Worm (Caenorhabditis elegans) whole organism, L3 larva: ENCODE measurements around the gene sri-70.

Experiments
- R02D3.7 ChIP-seq: fragments of 150-350 bp; optimal IDR thresholded peaks from 2 replicates; lab custom pipeline; 2014; ENCODE audit warnings: missing biosample characterization, missing genetic modification characterization
- aly-2 ChIP-seq: fragments of 150-350 bp; optimal IDR thresholded peaks from 2 replicates; lab custom pipeline; 2014; ENCODE audit warnings: missing biosample characterization, missing genetic modification characterization
- ama-1 ChIP-seq: fragments of 150-350 bp; optimal IDR thresholded peaks from 2 replicates; lab custom pipeline; 2018
- ceh-16 ChIP-seq: sonication (generic microtip); optimal IDR thresholded peaks from 2 replicates; lab custom pipeline; 2017; ENCODE audit warnings: missing biosample characterization, missing genetic modification characterization
- ceh-9 ChIP-seq: sonication (generic microtip); optimal IDR thresholded peaks from 2 replicates; lab custom pipeline; 2018; ENCODE audit warnings: missing biosample characterization, missing genetic modification characterization
- egl-27 ChIP-seq: sonication (generic microtip); optimal IDR thresholded peaks from 4 replicates; lab custom pipeline; 2017; ENCODE audit warnings: missing biosample characterization, missing genetic modification reagents, missing genetic modification characterization
- egl-5 ChIP-seq: fragments of 150-350 bp; optimal IDR thresholded peaks from 2 replicates; lab custom pipeline; 2017; ENCODE audit warnings: missing biosample characterization, missing genetic modification reagents, missing genetic modification characterization, inconsistent platforms
- elt-1 ChIP-seq: fragments of 150-350 bp; optimal IDR thresholded peaks from 2 replicates; lab custom pipeline; 2014; ENCODE audit warnings: missing biosample characterization, missing genetic modification characterization
- elt-2 ChIP-seq: sonication (generic microtip); optimal IDR thresholded peaks from 2 replicates; lab custom pipeline; 2016; ENCODE audit warnings: missing genetic modification reagents, mild to moderate bottlenecking, missing genetic modification characterization, missing compliant biosample characterization
- eor-1 ChIP-seq, 2 experiments: fragments of 150-350 bp; optimal IDR thresholded peaks; 2 replicates each; lab custom pipeline; 2014 to 2018; ENCODE audit warnings: missing biosample characterization in 2 of 2, missing genetic modification characterization in 2 of 2
- fkh-10 ChIP-seq: sonication (generic microtip); optimal IDR thresholded peaks from 2 replicates; lab custom pipeline; 2017; ENCODE audit warnings: missing biosample characterization, missing genetic modification reagents, missing genetic modification characterization
- fkh-2 ChIP-seq: fragments of 150-350 bp; optimal IDR thresholded peaks from 2 replicates; lab custom pipeline; 2014; ENCODE audit warnings: missing biosample characterization, missing genetic modification reagents, missing genetic modification characterization
- fos-1 ChIP-seq: fragments of 150-350 bp; optimal IDR thresholded peaks from 2 replicates; lab custom pipeline; 2014; ENCODE audit warnings: missing biosample characterization, missing genetic modification characterization
- hmg-11 ChIP-seq: sonication (generic microtip); optimal IDR thresholded peaks from 2 replicates; lab custom pipeline; 2016; ENCODE audit warnings: missing genetic modification characterization, missing compliant biosample characterization
- jun-1 ChIP-seq: fragments of 150-350 bp; optimal IDR thresholded peaks from 2 replicates; lab custom pipeline; 2014; ENCODE audit warnings: missing biosample characterization, missing genetic modification reagents, missing genetic modification characterization
- lin-15B ChIP-seq: fragments of 150-350 bp; optimal IDR thresholded peaks from 2 replicates; lab custom pipeline; 2014; ENCODE audit warnings: missing biosample characterization, missing genetic modification characterization
- lin-39 ChIP-seq: fragments of 150-350 bp; optimal IDR thresholded peaks from 2 replicates; lab custom pipeline; 2018; ENCODE audit warnings: missing biosample characterization, missing genetic modification reagents, missing genetic modification characterization
- lsy-12 ChIP-seq: sonication (generic microtip); optimal IDR thresholded peaks from 2 replicates; lab custom pipeline; 2016; ENCODE audit warnings: mild to moderate bottlenecking, missing genetic modification characterization, missing compliant biosample characterization
- mdl-1 ChIP-seq: fragments of 150-350 bp; optimal IDR thresholded peaks from 2 replicates; lab custom pipeline; 2014; ENCODE audit warnings: missing biosample characterization, missing genetic modification characterization
- mml-1 ChIP-seq: fragments of 150-350 bp; sonication (generic microtip); optimal IDR thresholded peaks from 3 replicates; lab custom pipeline; 2014; ENCODE audit warnings: missing biosample characterization, missing genetic modification characterization
- nfya-1 ChIP-seq: sonication (generic microtip); optimal IDR thresholded peaks from 2 replicates; lab custom pipeline; 2017; ENCODE audit warnings: missing genetic modification characterization, mild to moderate bottlenecking, missing compliant biosample characterization, antibody characterized with exemption, moderate library complexity; ENCODE audit not compliant: insufficient read depth
- nhr-11 ChIP-seq: fragments of 150-350 bp; optimal IDR thresholded peaks from 2 replicates; lab custom pipeline; 2014; ENCODE audit warnings: missing biosample characterization, missing genetic modification characterization
- nhr-12 ChIP-seq: fragments of 150-350 bp; optimal IDR thresholded peaks from 2 replicates; lab custom pipeline; 2014; ENCODE audit warnings: missing biosample characterization, missing genetic modification characterization
- nhr-23 ChIP-seq: fragments of 150-350 bp; optimal IDR thresholded peaks from 2 replicates; lab custom pipeline; 2014; ENCODE audit warnings: missing biosample characterization, missing genetic modification reagents, missing genetic modification characterization
- nhr-237 ChIP-seq: fragments of 150-350 bp; optimal IDR thresholded peaks from 2 replicates; lab custom pipeline; 2014; ENCODE audit warnings: missing biosample characterization, missing genetic modification characterization
- nhr-25 ChIP-seq: sonication (generic microtip); optimal IDR thresholded peaks from 2 replicates; lab custom pipeline; 2017; ENCODE audit warnings: missing biosample characterization, missing genetic modification characterization
- nhr-43 ChIP-seq: sonication (generic microtip); optimal IDR thresholded peaks from 2 replicates; lab custom pipeline; 2016; ENCODE audit warnings: mild to moderate bottlenecking, missing genetic modification characterization, missing compliant biosample characterization; ENCODE audit not compliant: poor library complexity, severe bottlenecking
- nhr-67 ChIP-seq: fragments of 150-350 bp; optimal IDR thresholded peaks from 2 replicates; lab custom pipeline; 2014; ENCODE audit warnings: missing biosample characterization, missing genetic modification characterization
- nhr-76 ChIP-seq: fragments of 150-350 bp; sonication (generic microtip); optimal IDR thresholded peaks from 5 replicates; lab custom pipeline; 2014; ENCODE audit warnings: missing biosample characterization, missing genetic modification characterization
- nhr-77 ChIP-seq: fragments of 150-350 bp; optimal IDR thresholded peaks from 2 replicates; lab custom pipeline; 2014; ENCODE audit warnings: missing biosample characterization, missing genetic modification characterization
- pha-4 ChIP-seq: fragments of 150-350 bp; optimal IDR thresholded peaks from 2 replicates; lab custom pipeline; 2014; ENCODE audit warnings: missing biosample characterization, missing genetic modification reagents, missing genetic modification characterization
- pqm-1 ChIP-seq: fragments of 150-350 bp; optimal IDR thresholded peaks from 2 replicates; lab custom pipeline; 2017; ENCODE audit warnings: missing biosample characterization, missing genetic modification characterization, inconsistent platforms
- sea-2 ChIP-seq: fragments of 150-350 bp; sonication (generic microtip); optimal IDR thresholded peaks from 4 replicates; lab custom pipeline; 2014; ENCODE audit warnings: missing biosample characterization, missing genetic modification reagents, missing genetic modification characterization
- skn-1 ChIP-seq: fragments of 150-350 bp; optimal IDR thresholded peaks from 2 replicates; lab custom pipeline; 2014; ENCODE audit warnings: missing biosample characterization, missing genetic modification characterization
- tbx-2 ChIP-seq: sonication (generic microtip); optimal IDR thresholded peaks from 2 replicates; lab custom pipeline; 2016; ENCODE audit warnings: mild to moderate bottlenecking, missing genetic modification characterization, missing compliant biosample characterization
- unc-39 ChIP-seq: sonication (generic microtip); optimal IDR thresholded peaks from 4 replicates; lab custom pipeline; 2017; ENCODE audit warnings: missing biosample characterization, missing genetic modification characterization
- unc-62 ChIP-seq: fragments of 150-350 bp; sonication (generic microtip); optimal IDR thresholded peaks from 4 replicates; lab custom pipeline; 2014; ENCODE audit warnings: missing biosample characterization, missing genetic modification reagents, missing genetic modification characterization
- zag-1 ChIP-seq: fragments of 150-350 bp; optimal IDR thresholded peaks from 2 replicates; lab custom pipeline; 2014; ENCODE audit warnings: missing biosample characterization, missing genetic modification characterization
- ztf-11 ChIP-seq: fragments of 150-350 bp; optimal IDR thresholded peaks from 2 replicates; lab custom pipeline; 2014; ENCODE audit warnings: missing biosample characterization, missing genetic modification characterization
- ztf-4 ChIP-seq: fragments of 150-350 bp; optimal IDR thresholded peaks from 2 replicates; lab custom pipeline; 2014; ENCODE audit warnings: missing biosample characterization, missing genetic modification characterization

Gene sri-70

ce11 chrV:17284159-17284558 is 18.7 kb upstream of the sri-70 start:
- no peak for TF ChIP-seq nfya-1 (tag; lab: Kevin White, UChicago)
- TF ChIP-seq ztf-4 (tag; lab: Kevin White, UChicago): no peak
- TF ChIP-seq ama-1 (lab: Kevin White, UChicago): no peak
- TF ChIP-seq elt-1 (tag; lab: Kevin White, UChicago): no peak
- no peak for TF ChIP-seq ceh-16 (tag; lab: Kevin White, UChicago)
- TF ChIP-seq lsy-12: no peak
- TF ChIP-seq fos-1 (tag; lab: Kevin White, UChicago): no peak
- TF ChIP-seq ztf-11 (tag; lab: Kevin White, UChicago): no peak
- TF ChIP-seq nhr-12 (tag; lab: Kevin White, UChicago): no peak
- TF ChIP-seq pha-4: no peak
- TF ChIP-seq nhr-43 (tag; lab: Kevin White, UChicago): no peak
- no peak for TF ChIP-seq fkh-2 (tag; lab: Kevin White, UChicago)
- no peak for TF ChIP-seq tbx-2 (tag; lab: Kevin White, UChicago)
- no peak for TF ChIP-seq unc-62 (GFP tag; lab: Kevin White, UChicago)
- TF ChIP-seq nhr-11 (tag; lab: Kevin White, UChicago): no peak
- no peak for TF ChIP-seq egl-27 (tag; lab: Kevin White, UChicago)

- TF ChIP-seq R02D3.7 (tag; lab: Kevin White, UChicago) (no peak), elt-1 (tag; lab: Kevin White, UChicago) (no peak), ceh-16 (tag; lab: Kevin White, UChicago) (no peak), tbx-2 (tag; lab: Kevin White, UChicago) (no peak), nfya-1 (tag; lab: Kevin White, UChicago) (no peak), lsy-12 (no peak), sea-2 (GFP tag; lab: Kevin White, UChicago) (no peak), fos-1 (tag; lab: Kevin White, UChicago) (no peak), lin-15B (tag; lab: Kevin White, UChicago) (no peak), nhr-77 (no peak), nhr-25 (no peak), jun-1 (tag; lab: Kevin White, UChicago) (no peak), nhr-237 (tag; lab: Kevin White, UChicago) (no peak), nhr-76 (tag; lab: Kevin White, UChicago) (no peak), elt-2 (tag; lab: Kevin White, UChicago) (no peak), nhr-67 (no peak), skn-1 (tag; lab: Kevin White, UChicago) (no peak), ceh-9 (tag; lab: Kevin White, UChicago) (no peak), pqm-1 (tag; lab: Kevin White, UChicago) (no peak), unc-39 (tag; lab: Kevin White, UChicago) (no peak)
- TF ChIP-seq, all 47 proteins: peak for 0
Observed at ce11 chrV:17292740-17293139, 10.1 kb upstream of the sri-70 start.

- TF ChIP-seq fos-1 (tag; lab: Kevin White, UChicago): no peak
- no peak for TF ChIP-seq lin-15B (tag; lab: Kevin White, UChicago)
- no peak for TF ChIP-seq jun-1 (tag; lab: Kevin White, UChicago)
- TF ChIP-seq nhr-23 (tag; lab: Kevin White, UChicago): no peak
- no peak for TF ChIP-seq eor-1 (tag; optimal IDR thresholded peaks at IDR 0.05; lab: Kevin White, UChicago)
- TF ChIP-seq sea-2 (GFP tag; lab: Kevin White, UChicago): no peak
- no peak for TF ChIP-seq elt-1 (tag; lab: Kevin White, UChicago)
- no peak for TF ChIP-seq mdl-1 (tag; lab: Kevin White, UChicago)
- TF ChIP-seq nhr-237 (tag; lab: Kevin White, UChicago): no peak
- no peak for TF ChIP-seq nhr-25
- no peak for TF ChIP-seq R02D3.7 (tag; lab: Kevin White, UChicago)
- TF ChIP-seq skn-1 (tag; lab: Kevin White, UChicago): no peak
- no peak for TF ChIP-seq nhr-67
- TF ChIP-seq, all 47 proteins: peak for 0
Observed at ce11 chrV:17296443-17296842, 6.4 kb upstream of the sri-70 start.

DNA sequence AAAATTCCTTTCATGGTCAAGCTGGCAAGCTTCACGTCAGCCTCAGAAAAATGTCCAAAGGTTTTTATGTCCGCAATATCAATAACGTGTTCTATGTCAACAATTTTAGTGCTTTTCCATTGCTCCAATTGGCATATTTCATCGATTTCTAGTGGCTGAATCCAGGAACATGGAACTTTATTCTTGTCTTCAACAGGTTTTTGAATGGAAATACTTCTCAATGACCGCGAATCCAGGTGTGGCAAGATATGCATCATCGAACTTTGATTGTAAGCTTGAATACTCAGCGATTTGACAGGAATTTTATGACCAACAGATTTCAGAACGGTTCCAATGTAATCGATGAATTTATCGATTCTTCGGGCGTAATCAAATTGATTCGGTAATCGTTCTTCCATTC is 4.2 kb upstream of the sri-70 start:
- TF ChIP-seq nhr-12 (tag; lab: Kevin White, UChicago): no peak
- no peak for TF ChIP-seq zag-1 (tag; lab: Kevin White, UChicago)
- TF ChIP-seq aly-2 (tag; lab: Kevin White, UChicago): no peak
- no peak for TF ChIP-seq mml-1 (tag; lab: Kevin White, UChicago)
- no peak for TF ChIP-seq fkh-10
- TF ChIP-seq ama-1 (lab: Kevin White, UChicago): no peak
- no peak for TF ChIP-seq lin-39 (tag; lab: Kevin White, UChicago)
- no peak for TF ChIP-seq nhr-23 (tag; lab: Kevin White, UChicago)
- no peak for TF ChIP-seq hmg-11 (tag; lab: Kevin White, UChicago)
- no peak for TF ChIP-seq fkh-2 (tag; lab: Kevin White, UChicago)
- TF ChIP-seq fos-1 (tag; lab: Kevin White, UChicago): no peak
- TF ChIP-seq nhr-77: no peak
- no peak for TF ChIP-seq ztf-11 (tag; lab: Kevin White, UChicago)
- no peak for TF ChIP-seq nfya-1 (tag; lab: Kevin White, UChicago)
- TF ChIP-seq lsy-12: no peak
- TF ChIP-seq elt-2 (tag; lab: Kevin White, UChicago): no peak
- TF ChIP-seq egl-5: no peak
- TF ChIP-seq sea-2 (GFP tag; lab: Kevin White, UChicago): no peak
- no peak for TF ChIP-seq mdl-1 (tag; lab: Kevin White, UChicago)
- TF ChIP-seq jun-1 (tag; lab: Kevin White, UChicago): no peak
